Worm (Caenorhabditis elegans): ENCODE results near the gene csp-1.

The csp-1 gene

ce11 chrII:13609655-13610054, 8.7 kb downstream of the csp-1 start, which contains the start of gene gst-20 (continued):
- no peak for TF ChIP-seq daf-16 (GFP tag; optimal IDR thresholded peaks at IDR 0.05)
- TF ChIP-seq daf-16 (tag; optimal IDR thresholded peaks at IDR 0.05), result peak; percentile 84
- TF ChIP-seq duxl-1 (tag; optimal IDR thresholded peaks at IDR 0.05; ENCODE audit: poor library complexity), result no peak
- TF ChIP-seq vab-7 (GFP tag; IDR thresholded peaks at IDR 0.05), result no peak
- TF ChIP-seq sdz-12 (GFP tag; optimal IDR thresholded peaks at IDR 0.05), result no peak
- TF ChIP-seq Y105C5A.15 (GFP tag; IDR thresholded peaks at IDR 0.05), result no peak
- TF ChIP-seq ceh-44 (GFP tag; IDR thresholded peaks at IDR 0.05), result no peak
- TF ChIP-seq mdl-1 (tag; optimal IDR thresholded peaks at IDR 0.05), result peak in 1 of 2 experiments; percentile 85
- TF ChIP-seq nhr-10 (tag; optimal IDR thresholded peaks at IDR 0.05), result no peak
- no peak for TF ChIP-seq ceh-32 (tag; optimal IDR thresholded peaks at IDR 0.05; ENCODE audit: poor library complexity)
- TF ChIP-seq dve-1 (tag; optimal IDR thresholded peaks at IDR 0.05; ENCODE audit: insufficient read depth), result peak; percentile 75
- TF ChIP-seq dmd-6 (GFP tag; IDR thresholded peaks at IDR 0.05), result peak; percentile 79
- peak in 1 of 2 experiments; percentile 18 for TF ChIP-seq lsy-2 (tag; optimal IDR thresholded peaks at IDR 0.05)
- TF ChIP-seq lin-13 (GFP tag; optimal IDR thresholded peaks at IDR 0.05), result no peak
- peak; percentile 50 for TF ChIP-seq nhr-102 (tag; optimal IDR thresholded peaks at IDR 0.05)
- no peak for TF ChIP-seq nhr-237 (tag; optimal IDR thresholded peaks at IDR 0.05)
- TF ChIP-seq egl-27 (tag; optimal IDR thresholded peaks at IDR 0.05), result no peak
- TF ChIP-seq nhr-6 (tag; optimal IDR thresholded peaks at IDR 0.05), result peak; percentile 22
- TF ChIP-seq gei-8 (GFP tag; optimal IDR thresholded peaks at IDR 0.05), result no peak
- no peak for TF ChIP-seq zip-11 (GFP tag; IDR thresholded peaks at IDR 0.05)
- TF ChIP-seq fkh-10 (GFP tag; optimal IDR thresholded peaks at IDR 0.05), result no peak
- no peak for TF ChIP-seq daf-8 (GFP tag; IDR thresholded peaks at IDR 0.05)
- no peak for TF ChIP-seq ZK337.2 (GFP tag; IDR thresholded peaks at IDR 0.05)
- no peak for TF ChIP-seq zip-2 (tag; optimal IDR thresholded peaks at IDR 0.05)
- TF ChIP-seq zfp-3 (GFP tag; conservative IDR thresholded peaks at IDR 0.05), result no peak
- TF ChIP-seq daf-19 (GFP tag; conservative IDR thresholded peaks at IDR 0.05), result no peak
- TF ChIP-seq hmg-1.1 (GFP tag; IDR thresholded peaks at IDR 0.05), result no peak
- no peak for TF ChIP-seq spr-3 (GFP tag; optimal IDR thresholded peaks at IDR 0.05)

ce11 chrII:13611186-13611585, 10.2 kb downstream of the csp-1 start, which contains the start of gene gst-24:
Gene gst-24 (minus strand): TSS chrII:13611366.
- TF ChIP-seq tag-97 (GFP tag; IDR thresholded peaks at IDR 0.05), result no peak
- TF ChIP-seq nhr-25 (tag; optimal IDR thresholded peaks at IDR 0.05; ENCODE audit: borderline replicate concordance, insufficient read depth), result no peak
- no peak for TF ChIP-seq madf-9 (GFP tag; conservative IDR thresholded peaks at IDR 0.05)
- no peak for TF ChIP-seq F49E8.2 (tag; optimal IDR thresholded peaks at IDR 0.05; ENCODE audit: borderline replicate concordance)
- no peak for TF ChIP-seq F26F4.8 (GFP tag; conservative IDR thresholded peaks at IDR 0.05)
- TF ChIP-seq T26A8.4 (GFP tag; IDR thresholded peaks at IDR 0.05), result no peak
- no peak for TF ChIP-seq daf-19 (GFP tag; conservative IDR thresholded peaks at IDR 0.05)
- TF ChIP-seq daf-16 (GFP tag; optimal IDR thresholded peaks at IDR 0.05), result no peak
- TF ChIP-seq daf-16 (tag; optimal IDR thresholded peaks at IDR 0.05), result peak; percentile 13

- TF ChIP-seq zfp-2 (tag; optimal IDR thresholded peaks at IDR 0.05), result no peak
- no peak for TF ChIP-seq dmd-9 (GFP tag; IDR thresholded peaks at IDR 0.05)
- no peak for TF ChIP-seq spr-3 (GFP tag; optimal IDR thresholded peaks at IDR 0.05)
- TF ChIP-seq nhr-28 (tag; optimal IDR thresholded peaks at IDR 0.05), result no peak
- TF ChIP-seq Y75B8A.6 (GFP tag; IDR thresholded peaks at IDR 0.05), result no peak
- TF ChIP-seq jun-1 (tag; optimal IDR thresholded peaks at IDR 0.05), result no peak
- no peak for TF ChIP-seq lin-38 (GFP tag; IDR thresholded peaks at IDR 0.05)
Observed at ce11 chrII:13613096-13613495, 12.1 kb downstream of the csp-1 start, which contains the start of gene gst-15. Gene gst-15 (minus strand): TSS chrII:13613196.

Data from whole organism, L4 larva.